Worm (Caenorhabditis elegans) whole organism, late embryonic: ENCODE data around the gene T25G12.11.
A peak's percentile ranks its signal among the peaks of the same experiment; 100 is the strongest.

Experiments
- C08G9.2 ChIP-seq: sonication (generic microtip); optimal IDR thresholded peaks from 2 replicates; lab custom pipeline; 2016; ENCODE audit warnings: mild to moderate bottlenecking, missing genetic modification characterization, moderate library complexity, missing compliant biosample characterization
- C38D4.7 ChIP-seq: fragments of 200-800 bp; sonication (Bioruptor generic); optimal IDR thresholded peaks from 2 replicates; lab custom pipeline; 2018; ENCODE audit warnings: mild to moderate bottlenecking, missing genetic modification characterization, moderate library complexity, missing compliant biosample characterization
- F13H6.1 ChIP-seq: sonication (generic microtip); optimal IDR thresholded peaks from 2 replicates; lab custom pipeline; 2016; ENCODE audit warnings: missing genetic modification characterization, missing compliant biosample characterization
- K02D7.2 ChIP-seq: sonication (generic microtip); optimal IDR thresholded peaks from 2 replicates; lab custom pipeline; 2017; ENCODE audit warnings: mild to moderate bottlenecking, missing genetic modification characterization, missing compliant biosample characterization
- ceh-14 ChIP-seq: sonication (generic microtip); optimal IDR thresholded peaks from 2 replicates; lab custom pipeline; 2016; ENCODE audit warnings: missing genotype, missing genetic modification characterization, missing compliant biosample characterization
- ceh-18 ChIP-seq: sonication (generic microtip); optimal IDR thresholded peaks from 2 replicates; lab custom pipeline; 2016; ENCODE audit warnings: missing genetic modification characterization, missing compliant biosample characterization
- ceh-19 ChIP-seq: fragments of 200-800 bp; sonication (Bioruptor generic); optimal IDR thresholded peaks from 2 replicates; lab custom pipeline; 2018; ENCODE audit warnings: mild to moderate bottlenecking, missing genetic modification characterization, missing compliant biosample characterization
- ceh-2 ChIP-seq: sonication (generic microtip); optimal IDR thresholded peaks from 2 replicates; lab custom pipeline; 2016; ENCODE audit warnings: missing genotype, missing genetic modification characterization, missing compliant biosample characterization
- ceh-22 ChIP-seq: sonication (generic microtip); optimal IDR thresholded peaks from 2 replicates; lab custom pipeline; 2017; ENCODE audit warnings: missing biosample characterization, missing genetic modification characterization
- ceh-24 ChIP-seq: sonication (generic microtip); optimal IDR thresholded peaks from 2 replicates; lab custom pipeline; 2016; ENCODE audit warnings: mild to moderate bottlenecking, missing genetic modification characterization, missing compliant biosample characterization
- ceh-31 ChIP-seq: sonication (generic microtip); optimal IDR thresholded peaks from 2 replicates; lab custom pipeline; 2016; ENCODE audit warnings: missing genetic modification characterization, missing compliant biosample characterization
- ceh-34 ChIP-seq: sonication (generic microtip); optimal IDR thresholded peaks from 2 replicates; lab custom pipeline; 2016; ENCODE audit warnings: mild to moderate bottlenecking, missing genetic modification characterization, missing compliant biosample characterization
- ceh-45 ChIP-seq: fragments of 200-800 bp; sonication (Bioruptor generic); IDR thresholded peaks from 2 replicates; pipeline ENCODE4 v1.3.6; 2022; ENCODE audit warnings: missing genetic modification reagents, missing genetic modification characterization, missing compliant biosample characterization
- ceh-48 ChIP-seq: sonication (generic microtip); optimal IDR thresholded peaks from 2 replicates; lab custom pipeline; 2016; ENCODE audit warnings: missing genetic modification characterization, inconsistent platforms, missing compliant biosample characterization
- dmd-4 ChIP-seq: sonication (generic microtip); optimal IDR thresholded peaks from 2 replicates; lab custom pipeline; 2016; ENCODE audit warnings: borderline replicate concordance, missing genetic modification characterization, missing compliant biosample characterization
- dve-1 ChIP-seq: sonication (generic microtip); optimal IDR thresholded peaks from 2 replicates; lab custom pipeline; 2017; ENCODE audit warnings: antibody characterized with exemption, mild to moderate bottlenecking, missing genetic modification characterization, missing compliant biosample characterization
- elt-4 ChIP-seq: sonication (generic microtip); optimal IDR thresholded peaks from 2 replicates; lab custom pipeline; 2016; ENCODE audit warnings: missing genetic modification characterization, missing compliant biosample characterization
- hlh-6 ChIP-seq: sonication (generic microtip); optimal IDR thresholded peaks from 2 replicates; lab custom pipeline; 2016; ENCODE audit warnings: missing genotype, missing genetic modification characterization, missing compliant biosample characterization
- madf-2 ChIP-seq: sonication (generic microtip); optimal IDR thresholded peaks from 2 replicates; lab custom pipeline; 2017; ENCODE audit warnings: missing genetic modification characterization, missing compliant biosample characterization
- mec-3 ChIP-seq: sonication (generic microtip); optimal IDR thresholded peaks from 2 replicates; lab custom pipeline; 2016; ENCODE audit warnings: borderline replicate concordance, missing genetic modification characterization, missing compliant biosample characterization
- nfya-1 ChIP-seq: sonication (generic microtip); optimal IDR thresholded peaks from 2 replicates; lab custom pipeline; 2017; ENCODE audit warnings: missing genetic modification characterization, mild to moderate bottlenecking, missing compliant biosample characterization, antibody characterized with exemption, moderate library complexity
- nhr-232 ChIP-seq: sonication (generic microtip); optimal IDR thresholded peaks from 2 replicates; lab custom pipeline; 2016; ENCODE audit warnings: missing genetic modification characterization, missing compliant biosample characterization
- pha-2 ChIP-seq: sonication (generic microtip); optimal IDR thresholded peaks from 2 replicates; lab custom pipeline; 2017; ENCODE audit warnings: mild to moderate bottlenecking, missing genetic modification characterization, missing compliant biosample characterization
- pha-4 ChIP-seq: fragments of 150-350 bp; optimal IDR thresholded peaks from 2 replicates; lab custom pipeline; 2018; ENCODE audit warnings: missing biosample characterization, missing genetic modification reagents, missing genetic modification characterization
- pqm-1 ChIP-seq: sonication (generic microtip); optimal IDR thresholded peaks from 2 replicates; lab custom pipeline; 2016; ENCODE audit warnings: missing genetic modification characterization, missing compliant biosample characterization
- pros-1 ChIP-seq: fragments of 150-350 bp; optimal IDR thresholded peaks from 2 replicates; lab custom pipeline; 2014; ENCODE audit warnings: missing biosample characterization, missing genetic modification reagents, missing genetic modification characterization
- ref-2 ChIP-seq: sonication (generic microtip); optimal IDR thresholded peaks from 2 replicates; lab custom pipeline; 2016; ENCODE audit warnings: missing genetic modification characterization, missing compliant biosample characterization
- rnt-1 ChIP-seq: sonication (generic microtip); optimal IDR thresholded peaks from 2 replicates; lab custom pipeline; 2016; ENCODE audit warnings: missing genetic modification characterization, missing compliant biosample characterization
- sdc-2 ChIP-seq: sonication (generic microtip); optimal IDR thresholded peaks from 2 replicates; lab custom pipeline; 2016; ENCODE audit warnings: missing genotype, missing genetic modification characterization, missing compliant biosample characterization
- sox-2 ChIP-seq: fragments of 200-800 bp; sonication (Bioruptor generic); IDR thresholded peaks from 2 replicates; pipeline ENCODE4 v1.3.6; 2022; ENCODE audit warnings: missing genetic modification reagents, missing genetic modification characterization, missing compliant biosample characterization
- syd-9 ChIP-seq: sonication (generic microtip); optimal IDR thresholded peaks from 2 replicates; lab custom pipeline; 2016; ENCODE audit warnings: mild to moderate bottlenecking, missing genetic modification characterization, moderate library complexity, missing compliant biosample characterization
- tbx-2 ChIP-seq: sonication (generic microtip); optimal IDR thresholded peaks from 2 replicates; lab custom pipeline; 2016; ENCODE audit warnings: missing genetic modification characterization, missing compliant biosample characterization
- tbx-7 ChIP-seq: sonication (generic microtip); optimal IDR thresholded peaks from 2 replicates; lab custom pipeline; 2016; ENCODE audit warnings: missing genotype, missing genetic modification characterization, missing compliant biosample characterization
- unc-42 ChIP-seq: sonication (generic microtip); optimal IDR thresholded peaks from 2 replicates; lab custom pipeline; 2016; ENCODE audit warnings: missing genotype, missing genetic modification characterization, missing compliant biosample characterization
- unc-86 ChIP-seq: sonication (generic microtip); optimal IDR thresholded peaks from 2 replicates; lab custom pipeline; 2016; ENCODE audit warnings: missing genetic modification characterization, missing compliant biosample characterization
- zip-5 ChIP-seq: sonication (generic microtip); optimal IDR thresholded peaks from 2 replicates; lab custom pipeline; 2016; ENCODE audit warnings: missing genetic modification characterization, missing compliant biosample characterization
- ztf-16 ChIP-seq: sonication (generic microtip); optimal IDR thresholded peaks from 2 replicates; lab custom pipeline; 2017; ENCODE audit warnings: missing genetic modification characterization, missing compliant biosample characterization

The T25G12.11 gene

DNA sequence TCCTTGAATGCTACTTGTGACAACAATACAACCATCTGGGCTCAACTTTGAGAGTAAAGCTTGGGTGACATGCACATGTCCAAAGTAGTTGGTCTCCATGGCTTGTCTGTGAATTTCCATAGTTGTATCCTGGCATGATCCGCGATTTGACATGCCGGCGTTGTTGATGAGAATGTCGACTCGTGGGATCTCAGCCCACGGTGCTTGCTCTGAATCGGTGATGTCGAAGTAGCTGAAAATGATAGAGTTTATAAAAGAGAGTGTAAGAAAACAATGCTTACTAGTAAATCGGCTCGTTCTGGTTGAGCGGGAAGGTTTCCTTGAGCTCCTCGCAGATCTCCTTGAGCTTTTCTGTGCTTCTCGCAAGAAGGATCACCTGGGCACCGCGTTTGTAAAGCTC, 2.4 kb downstream of the T25G12.11 start (continued):
- no peak for TF ChIP-seq K02D7.2 (tag; lab: Kevin White, UChicago)

DNA sequence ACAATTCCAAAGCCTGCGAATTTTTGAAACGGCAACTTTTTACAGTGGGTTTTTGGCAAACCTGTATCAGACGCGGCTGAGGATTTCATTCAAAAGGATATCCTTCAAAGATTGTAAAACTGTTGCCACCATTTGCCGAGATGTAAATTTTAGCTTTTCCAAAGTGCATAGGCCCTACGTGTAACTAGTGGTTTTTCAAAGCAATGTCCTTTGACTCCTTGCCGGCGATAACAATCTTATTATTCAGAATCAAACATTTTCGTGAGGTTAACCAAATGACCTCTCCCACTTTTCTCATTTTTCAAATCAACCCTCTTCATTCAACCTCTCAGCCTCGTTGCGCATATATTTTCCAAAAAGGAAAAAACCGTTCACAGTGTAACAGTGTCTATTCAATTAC, 6.0 kb downstream of the T25G12.11 start, which contains the start of gene T25G12.3:
Gene T25G12.3, plus strand, starts transcription at position 301 of the 400 bp plus-strand sequence.
- no peak for TF ChIP-seq tbx-7
- TF ChIP-seq C08G9.2 (tag; lab: Kevin White, UChicago): no peak
- TF ChIP-seq pha-2 (tag; lab: Kevin White, UChicago): no peak
- TF ChIP-seq ceh-14: no peak
- TF ChIP-seq F13H6.1 (tag; lab: Kevin White, UChicago): no peak
- no peak for TF ChIP-seq C38D4.7 (GFP tag; lab: Kevin White, UChicago)
- TF ChIP-seq ceh-19: no peak
- no peak for TF ChIP-seq ceh-22 (tag; lab: Kevin White, UChicago)
- no peak for TF ChIP-seq ztf-16
- no peak for TF ChIP-seq hlh-6
- no peak for TF ChIP-seq rnt-1 (tag; lab: Kevin White, UChicago)
- TF ChIP-seq dmd-4: no peak
- no peak for TF ChIP-seq nfya-1 (tag; lab: Kevin White, UChicago)
- no peak for TF ChIP-seq dve-1
- no peak for TF ChIP-seq ceh-24 (tag; lab: Kevin White, UChicago)
- no peak for TF ChIP-seq ceh-2 (tag; lab: Kevin White, UChicago)
- no peak for TF ChIP-seq ceh-18
- no peak for TF ChIP-seq pqm-1
- TF ChIP-seq unc-86 (tag; lab: Kevin White, UChicago): no peak

DNA sequence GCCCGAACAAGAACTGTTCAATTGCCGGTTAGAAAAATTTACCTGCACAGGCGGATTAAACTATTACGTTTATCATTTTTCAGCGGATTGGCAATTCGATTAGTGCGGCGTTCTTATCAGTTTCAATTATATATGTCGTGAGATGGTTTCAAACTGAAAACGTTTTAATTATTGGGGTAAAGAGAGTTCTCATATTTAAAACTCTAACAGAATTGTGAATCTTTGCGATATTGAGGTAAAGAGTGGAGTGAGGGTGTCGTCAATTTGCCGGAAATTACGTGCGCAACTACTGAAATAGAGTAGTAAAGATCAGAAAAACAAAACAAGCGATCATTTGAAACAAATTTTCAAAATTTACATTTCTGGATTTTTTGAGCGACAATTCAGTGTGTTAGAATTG, 7.2 kb downstream of the T25G12.11 start, which contains the start of gene T25G12.6:
Gene T25G12.6, minus strand, starts transcription at position 101 of the 400 bp plus-strand sequence.
- TF ChIP-seq unc-42 (tag; lab: Kevin White, UChicago) (no peak), dve-1 (no peak), syd-9 (no peak), madf-2 (tag; lab: Kevin White, UChicago) (no peak), ceh-45 (GFP tag; lab: Robert Waterston, UW) (no peak), zip-5 (tag; lab: Kevin White, UChicago) (no peak)

DNA sequence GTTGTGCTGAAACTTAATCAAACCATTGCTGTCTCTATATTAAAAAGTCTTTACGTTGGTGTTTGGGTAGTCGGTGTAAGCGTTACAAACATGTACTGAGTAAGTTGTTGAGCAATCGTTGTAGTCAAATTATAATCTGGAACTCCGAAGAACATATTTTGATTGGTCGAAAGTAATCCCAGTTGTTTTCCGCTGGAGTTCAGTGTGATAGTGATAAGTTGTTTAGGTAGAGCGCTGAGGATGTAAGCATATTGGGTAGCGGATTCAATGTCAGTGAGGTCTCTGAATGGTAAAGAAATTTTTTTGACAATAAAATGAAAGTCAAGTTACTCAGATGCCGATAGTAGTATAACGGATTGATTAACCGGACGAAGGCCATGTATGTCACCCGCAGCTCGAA, 10.0 kb downstream of the T25G12.11 start:
- no peak for TF ChIP-seq pha-2 (tag; lab: Kevin White, UChicago)
- TF ChIP-seq ceh-34 (tag; lab: Kevin White, UChicago): no peak
- TF ChIP-seq elt-4 (tag; lab: Kevin White, UChicago): no peak
- no peak for TF ChIP-seq sox-2 (GFP tag; lab: Robert Waterston, UW)
- TF ChIP-seq mec-3 (tag; lab: Kevin White, UChicago): no peak

DNA sequence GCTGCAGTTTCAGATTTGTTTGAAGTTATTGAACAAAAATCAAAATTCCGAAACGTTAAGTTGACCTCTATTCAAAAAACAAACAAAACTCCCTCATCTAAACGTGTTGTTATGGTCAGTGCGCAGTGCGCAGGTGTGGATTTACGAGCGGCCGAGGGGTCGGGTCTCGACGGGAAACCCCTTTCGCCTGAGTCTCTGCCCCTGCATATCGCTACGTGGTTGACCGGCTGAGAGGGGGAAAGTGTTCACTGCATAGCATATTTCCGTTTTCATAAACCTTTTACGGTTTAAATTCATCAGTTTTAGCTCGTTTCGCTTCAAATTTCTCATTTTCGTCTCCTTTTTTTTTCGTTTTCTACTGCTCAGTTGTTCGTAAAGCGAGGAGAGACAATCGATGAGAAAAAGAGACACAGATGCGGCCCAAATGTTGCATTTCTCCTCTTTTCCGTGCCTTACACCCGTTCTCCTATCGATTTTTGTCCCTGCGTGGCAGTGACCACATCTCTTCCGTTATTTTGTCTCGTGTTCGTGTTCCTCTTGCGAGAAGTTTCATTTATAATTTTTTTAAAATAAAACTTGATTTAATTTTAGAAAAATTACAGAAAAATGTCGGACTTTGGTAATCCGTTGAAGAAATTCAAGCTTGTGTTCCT, 15.3 kb downstream of the T25G12.11 start, which contains the start of gene rab-6.2:
Gene rab-6.2, plus strand, starts transcription at position 603 of the 653 bp plus-strand sequence.
- TF ChIP-seq hlh-6 (no peak), pros-1 (tag; lab: Kevin White, UChicago) (no peak), K02D7.2 (tag; lab: Kevin White, UChicago) (no peak), ceh-48 (tag; lab: Kevin White, UChicago) (peak; percentile 79), ref-2 (tag; lab: Kevin White, UChicago) (peak; percentile 6), ceh-2 (tag; lab: Kevin White, UChicago) (no peak), nhr-232 (tag; lab: Kevin White, UChicago) (no peak), unc-42 (tag; lab: Kevin White, UChicago) (peak; percentile 19), tbx-2 (peak; percentile 30), pha-4 (tag; lab: Kevin White, UChicago) (no peak), sdc-2 (tag; lab: Kevin White, UChicago) (peak; percentile 56), nfya-1 (tag; lab: Kevin White, UChicago) (peak; percentile 5), ceh-34 (tag; lab: Kevin White, UChicago) (peak; percentile 26), ceh-31 (tag; lab: Kevin White, UChicago) (peak; percentile 45), pha-2 (tag; lab: Kevin White, UChicago) (no peak)
